Fruit fly (Drosophila melanogaster): ENCODE data around the gene CG34150.

Gene CG34150

dm6 chr3R:24768538-24769401 lies 45.3 kb upstream of the CG34150 start, which contains the start of gene CG13631 (continued):
- TF ChIP-seq Spps (tag; optimal IDR thresholded peaks at IDR 0.05) (peak; percentile 95), Antp (GFP tag; optimal IDR thresholded peaks at IDR 0.05) (peak; percentile 94), CG31224 (GFP tag; IDR thresholded peaks at IDR 0.05) (no peak; the same call in 1 of the 2 replicates), Myb (GFP tag; optimal IDR thresholded peaks at IDR 0.05) (peak; percentile 73), wek (GFP tag; optimal IDR thresholded peaks at IDR 0.05) (peak; percentile 74), zen (tag; optimal IDR thresholded peaks at IDR 0.05) (peak; percentile 85), CG11723 (GFP tag; optimal IDR thresholded peaks at IDR 0.05) (peak; percentile 92), MESR4 (GFP tag; optimal IDR thresholded peaks at IDR 0.05) (no peak), usp (GFP tag; optimal IDR thresholded peaks at IDR 0.05) (no peak), Sry-δ (GFP tag; optimal IDR thresholded peaks at IDR 0.05) (peak; percentile 58), CG10431 (GFP tag; optimal IDR thresholded peaks at IDR 0.05) (peak; percentile 94), CG12769 (tag; optimal IDR thresholded peaks at IDR 0.05) (peak; percentile 26), otp (GFP tag; IDR thresholded peaks at IDR 0.05) (peak; percentile 83), lilli (GFP tag; optimal IDR thresholded peaks at IDR 0.05) (peak; percentile 81), insv (GFP tag; optimal IDR thresholded peaks at IDR 0.05) (peak in 1 of 2 experiments; percentile 27), CG13775 (GFP tag; optimal IDR thresholded peaks at IDR 0.05) (peak; percentile 90), Chrac-16 (GFP tag; optimal IDR thresholded peaks at IDR 0.05) (peak; percentile 93), Rfx (GFP tag; IDR thresholded peaks at IDR 0.05) (peak; percentile 58), Dbx (GFP tag; IDR thresholded peaks at IDR 0.05) (no peak), fu2 (GFP tag; optimal IDR thresholded peaks at IDR 0.05) (peak; percentile 64), CG15514 (GFP tag; optimal IDR thresholded peaks at IDR 0.05) (peak; percentile 45), Abd-B (GFP tag; optimal IDR thresholded peaks at IDR 0.05) (peak; percentile 93), CG10462 (GFP tag; optimal IDR thresholded peaks at IDR 0.05) (peak; percentile 96), CG12391 (tag; optimal IDR thresholded peaks at IDR 0.05) (peak; percentile 94), Usf (GFP tag; optimal IDR thresholded peaks at IDR 0.05) (peak; percentile 71), Poxn (GFP tag; IDR thresholded peaks at IDR 0.05) (no peak), cad (GFP tag; optimal IDR thresholded peaks at IDR 0.05) (no peak), CG13424 (tag; optimal IDR thresholded peaks at IDR 0.05) (peak; percentile 97), GATAe (GFP tag; conservative IDR thresholded peaks at IDR 0.05) (no peak), gcm (GFP tag; optimal IDR thresholded peaks at IDR 0.05) (peak; percentile 94), ATbp (GFP tag; optimal IDR thresholded peaks at IDR 0.05) (peak; percentile 97), grn (GFP tag; optimal IDR thresholded peaks at IDR 0.05) (peak; percentile 61), CG12236 (GFP tag; optimal IDR thresholded peaks at IDR 0.05) (peak; percentile 93), CG9876 (GFP tag; optimal IDR thresholded peaks at IDR 0.05) (peak; percentile 83), CG12219 (GFP tag; optimal IDR thresholded peaks at IDR 0.05) (peak; percentile 92), Atf-2 (GFP tag; optimal IDR thresholded peaks at IDR 0.05) (peak; percentile 96), CG4282 (GFP tag; optimal IDR thresholded peaks at IDR 0.05) (peak; percentile 60), CG6254 (GFP tag; optimal IDR thresholded peaks at IDR 0.05) (peak; percentile 95), Ravus (GFP tag; IDR thresholded peaks at IDR 0.05) (peak; percentile 51), CG3407 (GFP tag; optimal IDR thresholded peaks at IDR 0.05) (peak; percentile 95), CG10274 (GFP tag; optimal IDR thresholded peaks at IDR 0.05) (peak; percentile 74), onecut (GFP tag; IDR thresholded peaks at IDR 0.05) (peak; percentile 82), ssp (GFP tag; IDR thresholded peaks at IDR 0.05) (peak; percentile 89), CG32767 (GFP tag; IDR thresholded peaks at IDR 0.05) (peak; percentile 89), yki (optimal IDR thresholded peaks at IDR 0.05) (no peak), p53 (GFP tag; optimal IDR thresholded peaks at IDR 0.05) (peak; percentile 84), CG17829 (tag; optimal IDR thresholded peaks at IDR 0.05) (peak; percentile 96), trem (tag; optimal IDR thresholded peaks at IDR 0.05) (peak; percentile 94), br (optimal IDR thresholded peaks at IDR 0.05) (no peak), zfh1 (GFP tag; IDR thresholded peaks at IDR 0.05) (peak; percentile 96)

All from whole organism, embryonic.